Fruit fly (Drosophila melanogaster) whole organism, embryonic: ENCODE results near the gene Osi6.

Source experiments
- CG10267 ChIP-seq: fragments of 200-800 bp; sonication (Bioruptor generic); optimal IDR thresholded peaks from 2 replicates; lab custom pipeline; 2018; ENCODE audit warnings: missing biosample characterization, mild to moderate bottlenecking, missing genetic modification characterization, moderate library complexity
- CG10274 ChIP-seq: fragments of 200-800 bp; sonication (Bioruptor generic); optimal IDR thresholded peaks from 3 replicates; lab custom pipeline; 2017; ENCODE audit warnings: missing biosample characterization, mild to moderate bottlenecking, missing genetic modification characterization
- Nf-YA ChIP-seq: fragments of 200-800 bp; sonication (Bioruptor generic); IDR thresholded peaks from 2 replicates; pipeline ENCODE4 v1.3.6; 2022; ENCODE audit warnings: missing biosample characterization, missing genetic modification characterization
- sisA ChIP-seq: fragments of 200-800 bp; sonication (Bioruptor generic); IDR thresholded peaks from 2 replicates; pipeline ENCODE4 v1.3.6; 2022; ENCODE audit warnings: missing biosample characterization, missing genetic modification characterization
- usp ChIP-seq: fragments of >200 bp; optimal IDR thresholded peaks from 2 replicates; lab custom pipeline; 2017; ENCODE audit warnings: missing biosample characterization, missing genetic modification characterization

DNA sequence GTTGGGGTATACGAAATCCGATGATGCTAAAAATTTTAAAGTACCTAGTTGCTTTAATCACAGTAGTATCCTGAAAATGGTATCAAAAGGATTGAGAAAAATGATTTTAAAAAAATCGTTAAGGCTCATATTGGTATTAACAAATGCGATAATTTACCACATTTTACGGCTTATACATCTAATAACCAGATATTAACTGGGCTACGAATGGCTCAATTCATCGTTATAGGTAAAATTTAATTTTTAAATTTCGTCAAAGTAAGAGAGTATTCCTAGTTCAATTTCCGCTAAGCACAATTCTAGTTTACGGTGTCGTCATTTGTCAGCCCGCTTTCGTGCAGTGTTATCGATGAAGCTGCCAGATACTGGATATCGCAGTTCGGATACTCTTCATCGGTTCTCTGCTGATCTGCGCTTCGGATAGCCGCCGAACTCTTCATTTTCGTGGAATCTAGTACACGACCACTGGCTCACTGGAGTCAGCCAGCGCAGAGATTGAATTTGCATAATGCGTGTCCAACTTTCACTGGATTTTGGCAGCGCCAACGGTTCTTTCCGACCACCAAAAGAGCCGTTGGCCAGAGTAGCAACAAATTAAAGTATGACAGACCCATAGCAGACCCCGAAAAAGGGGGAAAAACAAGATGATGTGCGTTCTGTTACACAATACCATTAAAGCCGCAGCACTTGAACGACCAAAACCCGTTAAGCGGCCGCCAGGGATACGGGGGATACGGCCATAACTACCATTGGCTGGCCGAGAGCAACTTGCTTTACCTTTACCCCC, 5.3 kb upstream of the Osi6 start:
- TF ChIP-seq Nf-YA (GFP tag; lab: Robert Waterston, UW) = no peak
- TF ChIP-seq CG10267 (tag; lab: Kevin White, UChicago) = no peak
- TF ChIP-seq sisA (GFP tag; lab: Robert Waterston, UW) = no peak
- TF ChIP-seq CG10274 = no peak
- TF ChIP-seq usp (GFP tag; lab: Kevin White, UChicago) = no peak
